Worm (Caenorhabditis elegans) whole organism, L3 larva: ENCODE results near the gene anp-1.

Source experiments
- aly-2 ChIP-seq: fragments of 150-350 bp; optimal IDR thresholded peaks from 2 replicates; lab custom pipeline; 2014; ENCODE audit warnings: missing biosample characterization, missing genetic modification characterization
- egl-5 ChIP-seq: fragments of 150-350 bp; optimal IDR thresholded peaks from 2 replicates; lab custom pipeline; 2017; ENCODE audit warnings: missing biosample characterization, missing genetic modification reagents, missing genetic modification characterization, inconsistent platforms
- snpc-4 ChIP-seq: fragments of 150-350 bp; optimal IDR thresholded peaks from 2 replicates; lab custom pipeline; 2014; ENCODE audit warnings: missing biosample characterization, missing genetic modification characterization
- tbx-2 ChIP-seq: sonication (generic microtip); optimal IDR thresholded peaks from 2 replicates; lab custom pipeline; 2016; ENCODE audit warnings: mild to moderate bottlenecking, missing genetic modification characterization, missing compliant biosample characterization

- TF ChIP-seq snpc-4 (tag; lab: Kevin White, UChicago) (no peak), egl-5 (tag; lab: Kevin White, UChicago) (no peak), tbx-2 (no peak), aly-2 (tag; lab: Kevin White, UChicago) (no peak)
These were observed 39.5 kb downstream of the anp-1 start for ce11 chrV:12898583-12899232.
